Worm (Caenorhabditis elegans): ENCODE measurements around the gene srab-9.

DNA sequence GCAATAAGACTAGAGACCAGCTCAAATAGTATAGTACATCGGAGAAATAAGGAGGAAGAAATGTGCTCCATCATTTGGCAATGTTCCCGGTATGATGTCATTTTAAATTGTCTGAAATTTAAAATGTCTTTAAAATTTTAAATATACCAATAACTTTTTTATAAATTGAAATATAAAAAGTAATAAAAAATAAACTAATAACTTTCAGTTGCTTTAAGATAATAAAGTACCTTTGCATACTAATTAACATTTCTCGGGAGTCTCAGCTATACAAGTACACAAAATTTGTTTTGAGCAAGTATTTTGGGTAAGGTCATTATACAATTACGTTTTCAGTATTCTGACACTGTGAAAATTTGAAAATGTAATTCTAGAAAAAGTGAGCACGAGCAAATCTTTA is 10.8 kb upstream of the srab-9 start, which contains the start of gene srab-6:
- TF ChIP-seq snpc-4 (tag; optimal IDR thresholded peaks at IDR 0.05) = no peak
- TF ChIP-seq lin-13 (tag; optimal IDR thresholded peaks at IDR 0.05) = no peak
- TF ChIP-seq lin-32 (GFP tag; optimal IDR thresholded peaks at IDR 0.05) = no peak
- no peak for TF ChIP-seq flh-1 (GFP tag; optimal IDR thresholded peaks at IDR 0.05)
- no peak for TF ChIP-seq unc-39 (tag; optimal IDR thresholded peaks at IDR 0.05)
- TF ChIP-seq M03D4.4 (tag; optimal IDR thresholded peaks at IDR 0.05) = no peak

Data from whole organism, mixed stage, embryonic.